Worm (Caenorhabditis elegans) whole organism, L4 larva: ENCODE results near the gene Y26G10.5.
A peak's percentile ranks its signal among the peaks of the same experiment; 100 is the strongest.

Source experiments
- F10B5.3 ChIP-seq: sonication (generic microtip); optimal IDR thresholded peaks from 2 replicates; lab custom pipeline; 2016; ENCODE audit warnings: mild to moderate bottlenecking, missing genetic modification characterization, missing compliant biosample characterization
- F44E2.7 ChIP-seq: fragments of 200-800 bp; sonication (Bioruptor generic); IDR thresholded peaks from 2 replicates; pipeline ENCODE4 v2.1.2; 2022; ENCODE audit warnings: missing genetic modification characterization, missing compliant biosample characterization
- T26A8.4 ChIP-seq: fragments of 200-800 bp; sonication (Bioruptor generic); IDR thresholded peaks from 2 replicates; pipeline ENCODE4 v1.3.6; 2022; ENCODE audit warnings: missing genetic modification characterization, missing compliant biosample characterization
- Y5F2A.4 ChIP-seq: fragments of 200-800 bp; sonication (Bioruptor generic); optimal IDR thresholded peaks from 2 replicates; lab custom pipeline; 2018; ENCODE audit warnings: mild to moderate bottlenecking, missing genetic modification characterization, missing compliant biosample characterization
- aha-1 ChIP-seq: fragments of 150-350 bp; peaks from one replicate; lab custom pipeline; 2014; ENCODE audit warnings: missing biosample characterization, missing genetic modification characterization
- aly-2 ChIP-seq: sonication (generic microtip); optimal IDR thresholded peaks from 2 replicates; lab custom pipeline; 2018; ENCODE audit warnings: missing biosample characterization, missing genetic modification characterization
- attf-4 ChIP-seq: sonication (generic microtip); optimal IDR thresholded peaks from 3 replicates; lab custom pipeline; 2017; ENCODE audit warnings: missing biosample characterization, missing genetic modification characterization
- ceh-20 ChIP-seq: fragments of 200-800 bp; sonication (Bioruptor generic); IDR thresholded peaks from 2 replicates; pipeline ENCODE4 v1.3.6; 2022; ENCODE audit warnings: missing genetic modification reagents, missing genetic modification characterization, missing compliant biosample characterization
- ceh-28 ChIP-seq: fragments of 150-350 bp; optimal IDR thresholded peaks from 2 replicates; lab custom pipeline; 2014; ENCODE audit warnings: missing biosample characterization, missing genetic modification reagents, missing genetic modification characterization
- ceh-82 ChIP-seq: sonication (generic microtip); optimal IDR thresholded peaks from 2 replicates; lab custom pipeline; 2017; ENCODE audit warnings: missing biosample characterization, missing genetic modification characterization
- cey-2 ChIP-seq: sonication (generic microtip); optimal IDR thresholded peaks from 3 replicates; lab custom pipeline; 2017; ENCODE audit warnings: missing genetic modification characterization, mild to moderate bottlenecking, missing compliant biosample characterization, antibody characterized with exemption, borderline replicate concordance; ENCODE audit not compliant: insufficient read depth
- daf-16 ChIP-seq, 3 experiments: sonication (generic microtip); optimal IDR thresholded peaks; 2 replicates each; lab custom pipeline; 2016 to 2017; ENCODE audit warnings: missing genetic modification characterization in 3 of 3, missing genetic modification reagents in 3 of 3, mild to moderate bottlenecking in 2 of 3, missing compliant biosample characterization in 2 of 3, missing biosample characterization in 1 of 3, moderate library complexity in 1 of 3
- dmd-6 ChIP-seq: fragments of 200-800 bp; sonication (Bioruptor generic); IDR thresholded peaks from 2 replicates; pipeline ENCODE4 v1.3.6; 2022; ENCODE audit warnings: missing genetic modification reagents, missing genetic modification characterization, missing compliant biosample characterization
- dve-1 ChIP-seq: sonication (generic microtip); optimal IDR thresholded peaks from 2 replicates; lab custom pipeline; 2017; ENCODE audit warnings: antibody characterized with exemption, mild to moderate bottlenecking, missing genetic modification characterization, missing compliant biosample characterization; ENCODE audit not compliant: insufficient read depth
- fkh-10 ChIP-seq: fragments of 150-350 bp; optimal IDR thresholded peaks from 2 replicates; lab custom pipeline; 2014; ENCODE audit warnings: missing biosample characterization, missing genetic modification reagents, missing genetic modification characterization
- hif-1 ChIP-seq, 2 experiments: sonication (generic microtip); optimal IDR thresholded peaks; 2 replicates each; lab custom pipeline; 2016 to 2017; ENCODE audit warnings: missing compliant biosample characterization in 2 of 2, missing genetic modification characterization in 2 of 2, missing genetic modification reagents in 2 of 2, missing genotype in 2 of 2, mild to moderate bottlenecking in 1 of 2
- hlh-30 ChIP-seq: sonication (generic microtip); optimal IDR thresholded peaks from 2 replicates; lab custom pipeline; 2017; ENCODE audit warnings: antibody characterized with exemption, mild to moderate bottlenecking, missing genetic modification characterization, missing compliant biosample characterization; ENCODE audit not compliant: insufficient read depth
- jun-1 ChIP-seq: fragments of 150-350 bp; optimal IDR thresholded peaks from 2 replicates; lab custom pipeline; 2014; ENCODE audit warnings: missing biosample characterization, missing genetic modification reagents, missing genetic modification characterization
- lim-7 ChIP-seq: fragments of 200-800 bp; sonication (Bioruptor generic); IDR thresholded peaks from 2 replicates; pipeline ENCODE4 v1.3.6; 2022; ENCODE audit warnings: missing genetic modification characterization, missing compliant biosample characterization
- lin-1 ChIP-seq: fragments of 200-800 bp; sonication (Bioruptor generic); IDR thresholded peaks from 2 replicates; pipeline ENCODE4 v1.3.6; 2022; ENCODE audit warnings: missing genetic modification reagents, missing genetic modification characterization, missing compliant biosample characterization
- lin-13 ChIP-seq: fragments of 150-350 bp; optimal IDR thresholded peaks from 2 replicates; lab custom pipeline; 2014; ENCODE audit warnings: missing biosample characterization, missing genetic modification reagents, missing genetic modification characterization
- lin-29 ChIP-seq: fragments of 200-800 bp; sonication (Bioruptor generic); IDR thresholded peaks from 2 replicates; pipeline ENCODE4 v1.3.6; 2022; ENCODE audit warnings: missing genetic modification reagents, missing genetic modification characterization, missing compliant biosample characterization
- lin-39 ChIP-seq: fragments of 150-350 bp; optimal IDR thresholded peaks from 2 replicates; lab custom pipeline; 2014; ENCODE audit warnings: missing biosample characterization, missing genetic modification reagents, missing genetic modification characterization
- lsy-2 ChIP-seq, 2 experiments: fragments of 150-350 bp in 1 of 2; sonication (generic microtip) in 1 of 2; optimal IDR thresholded peaks; 2 replicates each; lab custom pipeline; 2014 to 2017; ENCODE audit warnings: missing biosample characterization in 2 of 2, missing genetic modification characterization in 2 of 2
- mdl-1 ChIP-seq, 2 experiments: fragments of 150-350 bp in 1 of 2; sonication (generic microtip) in 1 of 2; optimal IDR thresholded peaks; 2 replicates each; lab custom pipeline; 2014 to 2017; ENCODE audit warnings: missing biosample characterization in 2 of 2, missing genetic modification characterization in 2 of 2
- mdt-29 ChIP-seq: fragments of 200-800 bp; sonication (Bioruptor generic); IDR thresholded peaks from 2 replicates; pipeline ENCODE4 v1.3.6; 2022; ENCODE audit warnings: missing genetic modification reagents, missing genetic modification characterization, missing compliant biosample characterization
- mep-1 ChIP-seq: fragments of 150-350 bp; sonication (generic microtip); optimal IDR thresholded peaks from 3 replicates; lab custom pipeline; 2014; ENCODE audit warnings: missing biosample characterization, missing genetic modification characterization
- mxl-2 ChIP-seq: fragments of 200-800 bp; sonication (Bioruptor generic); conservative IDR thresholded peaks from 2 replicates; pipeline ENCODE4 v1.3.6; 2022; ENCODE audit warnings: missing genetic modification reagents, missing genetic modification characterization, missing compliant biosample characterization
- mxl-3 ChIP-seq: fragments of 200-800 bp; sonication (Bioruptor generic); optimal IDR thresholded peaks from 2 replicates; lab custom pipeline; 2018; ENCODE audit warnings: mild to moderate bottlenecking, missing genetic modification characterization, missing compliant biosample characterization
- nhr-10 ChIP-seq: fragments of 150-350 bp; optimal IDR thresholded peaks from 2 replicates; lab custom pipeline; 2014; ENCODE audit warnings: missing biosample characterization, missing genetic modification characterization
- nhr-102 ChIP-seq: sonication (generic microtip); optimal IDR thresholded peaks from 2 replicates; lab custom pipeline; 2016; ENCODE audit warnings: mild to moderate bottlenecking, missing genetic modification characterization, moderate library complexity, missing compliant biosample characterization
- nhr-28 ChIP-seq: fragments of 150-350 bp; optimal IDR thresholded peaks from 2 replicates; lab custom pipeline; 2014; ENCODE audit warnings: missing biosample characterization, missing genetic modification characterization
- nhr-41 ChIP-seq: fragments of 200-800 bp; sonication (Bioruptor generic); IDR thresholded peaks from 2 replicates; pipeline ENCODE4 v1.3.6; 2022; ENCODE audit warnings: missing genetic modification reagents, missing genetic modification characterization, missing compliant biosample characterization
- nhr-42 ChIP-seq: fragments of 200-800 bp; sonication (Bioruptor generic); IDR thresholded peaks from 2 replicates; pipeline ENCODE4 v1.3.6; 2022; ENCODE audit warnings: missing genetic modification characterization, missing compliant biosample characterization
- nhr-48 ChIP-seq: sonication (generic microtip); optimal IDR thresholded peaks from 2 replicates; lab custom pipeline; 2016; ENCODE audit warnings: mild to moderate bottlenecking, missing genetic modification characterization, missing compliant biosample characterization
- nhr-6 ChIP-seq: fragments of 150-350 bp; optimal IDR thresholded peaks from 2 replicates; lab custom pipeline; 2014; ENCODE audit warnings: missing biosample characterization, missing genetic modification characterization
- nhr-77 ChIP-seq: fragments of 150-350 bp; optimal IDR thresholded peaks from 2 replicates; lab custom pipeline; 2014; ENCODE audit warnings: missing biosample characterization, missing genetic modification characterization
- php-3 ChIP-seq: fragments of 200-800 bp; sonication (Bioruptor generic); IDR thresholded peaks from 2 replicates; pipeline ENCODE4 v1.3.6; 2022; ENCODE audit warnings: missing genetic modification reagents, missing genetic modification characterization, missing compliant biosample characterization
- pqm-1 ChIP-seq: sonication (generic microtip); optimal IDR thresholded peaks from 2 replicates; lab custom pipeline; 2017; ENCODE audit warnings: missing biosample characterization, missing genetic modification characterization
- sdz-12 ChIP-seq: fragments of 200-800 bp; sonication (Bioruptor generic); optimal IDR thresholded peaks from 2 replicates; lab custom pipeline; 2018; ENCODE audit warnings: mild to moderate bottlenecking, missing genetic modification characterization, missing compliant biosample characterization
- set-16 ChIP-seq: fragments of 200-800 bp; sonication (Bioruptor generic); IDR thresholded peaks from 2 replicates; pipeline ENCODE4 v1.3.6; 2022; ENCODE audit warnings: missing genetic modification reagents, missing genetic modification characterization, missing compliant biosample characterization
- snpc-4 ChIP-seq: fragments of 150-350 bp; optimal IDR thresholded peaks from 2 replicates; lab custom pipeline; 2014; ENCODE audit warnings: missing biosample characterization, missing genetic modification characterization
- tra-1 ChIP-seq: fragments of 200-800 bp; sonication (Bioruptor generic); IDR thresholded peaks from 2 replicates; pipeline ENCODE4 v1.3.6; 2022; ENCODE audit warnings: missing genetic modification reagents, missing genetic modification characterization, missing compliant biosample characterization
- zfp-2 ChIP-seq: sonication (generic microtip); optimal IDR thresholded peaks from 2 replicates; lab custom pipeline; 2016; ENCODE audit warnings: mild to moderate bottlenecking, missing genetic modification characterization, missing compliant biosample characterization
- zfp-3 ChIP-seq: fragments of 200-800 bp; sonication (Bioruptor generic); conservative IDR thresholded peaks from 2 replicates; pipeline ENCODE4 v1.3.6; 2022; ENCODE audit warnings: missing genetic modification reagents, missing genetic modification characterization, missing compliant biosample characterization
- ztf-7 ChIP-seq: fragments of 150-350 bp; optimal IDR thresholded peaks from 2 replicates; lab custom pipeline; 2014; ENCODE audit warnings: missing biosample characterization, missing genetic modification characterization

The Y26G10.5 gene

ce11 chrV:17662260-17662659 is 38.4 kb downstream of the Y26G10.5 start (continued):
- TF ChIP-seq lsy-2 (tag; optimal IDR thresholded peaks at IDR 0.05; lab: Kevin White, UChicago) (no peak), nhr-28 (tag; lab: Kevin White, UChicago) (peak; percentile 58), mdt-29 (GFP tag; lab: Robert Waterston, UW) (no peak), Y5F2A.4 (GFP tag; lab: Kevin White, UChicago) (no peak), cey-2 (tag; lab: Kevin White, UChicago) (no peak)
- TF ChIP-seq, all 104 proteins: peak for 8

ce11 chrV:17660003-17660402 is 40.6 kb downstream of the Y26G10.5 start, which contains the start of gene dgat-2:
Gene dgat-2 (plus strand): TSS chrV:17660303.
- no peak for TF ChIP-seq nhr-6
- TF ChIP-seq mxl-3 = no peak
- peak; percentile 19 for TF ChIP-seq aha-1 (tag; lab: Kevin White, UChicago)
- peak; percentile 66 for TF ChIP-seq set-16 (GFP tag; lab: Robert Waterston, UW)

ce11 chrV:17659228-17659627 is 41.4 kb downstream of the Y26G10.5 start, which contains the start of gene fbxa-108:
Gene fbxa-108 (minus strand): TSS chrV:17659385.
- TF ChIP-seq cey-2 (tag; lab: Kevin White, UChicago) = peak; percentile 40
- TF ChIP-seq dmd-6 = peak; percentile 97
- no peak for TF ChIP-seq attf-4 (tag; lab: Kevin White, UChicago)
- TF ChIP-seq nhr-6 = peak; percentile 66
- TF ChIP-seq hif-1 (tag; optimal IDR thresholded peaks at IDR 0.05; lab: Kevin White, UChicago) = peak; percentile 7 to 45
- TF ChIP-seq ceh-82 (tag; lab: Kevin White, UChicago) = no peak
- no peak for TF ChIP-seq lin-29 (GFP tag; lab: Robert Waterston, UW)
- peak; percentile 87 for TF ChIP-seq mxl-2
- no peak for TF ChIP-seq lin-39 (tag; lab: Kevin White, UChicago)
- peak; percentile 56 for TF ChIP-seq mep-1 (tag; lab: Kevin White, UChicago)
- TF ChIP-seq ceh-28 = no peak
- no peak for TF ChIP-seq F10B5.3 (tag; lab: Kevin White, UChicago)
- peak; percentile 91 for TF ChIP-seq nhr-48 (tag; lab: Kevin White, UChicago)
- TF ChIP-seq aha-1 (tag; lab: Kevin White, UChicago) = peak; percentile 94
- no peak for TF ChIP-seq nhr-41 (GFP tag; lab: Robert Waterston, UW)
- peak; percentile 75 for TF ChIP-seq lin-1 (GFP tag; lab: Robert Waterston, UW)
- TF ChIP-seq jun-1 (tag; lab: Kevin White, UChicago) = peak; percentile 47
- peak; percentile 78 for TF ChIP-seq nhr-102 (tag; lab: Kevin White, UChicago)
- TF ChIP-seq lsy-2 (tag; optimal IDR thresholded peaks at IDR 0.05; lab: Kevin White, UChicago) = peak in 1 of 2 experiments; percentile 44
- peak; percentile 48 for TF ChIP-seq nhr-10 (tag; lab: Kevin White, UChicago)
- TF ChIP-seq set-16 (GFP tag; lab: Robert Waterston, UW) = no peak
- no peak for TF ChIP-seq sdz-12 (GFP tag; lab: Kevin White, UChicago)
- peak; percentile 85 for TF ChIP-seq php-3
- no peak for TF ChIP-seq F44E2.7
- TF ChIP-seq pqm-1 (tag; lab: Kevin White, UChicago) = peak; percentile 97
- TF ChIP-seq zfp-3 (GFP tag; lab: Robert Waterston, UW) = no peak
- TF ChIP-seq lim-7 = no peak
- no peak for TF ChIP-seq snpc-4 (tag; lab: Kevin White, UChicago)
- TF ChIP-seq aly-2 (tag; lab: Kevin White, UChicago) = no peak
- peak; percentile 46 for TF ChIP-seq hlh-30 (tag; lab: Kevin White, UChicago)
- no peak for TF ChIP-seq T26A8.4 (GFP tag; lab: Robert Waterston, UW)
- TF ChIP-seq mdl-1 (tag; optimal IDR thresholded peaks at IDR 0.05; lab: Kevin White, UChicago) = peak in 1 of 2 experiments; percentile 32
- TF ChIP-seq ztf-7 = no peak
- TF ChIP-seq nhr-28 (tag; lab: Kevin White, UChicago) = peak; percentile 94
- TF ChIP-seq nhr-42 = no peak
- TF ChIP-seq lin-13 (GFP tag; lab: Kevin White, UChicago) = peak; percentile 16
- TF ChIP-seq daf-16 (GFP tag; optimal IDR thresholded peaks at IDR 0.05; lab: Kevin White, UChicago) = peak in 1 of 2 experiments; percentile 64
- TF ChIP-seq daf-16 (tag; optimal IDR thresholded peaks at IDR 0.05; lab: Kevin White, UChicago) = peak; percentile 96
- TF ChIP-seq fkh-10 (GFP tag; lab: Kevin White, UChicago) = no peak
- TF ChIP-seq dve-1 = peak; percentile 93
- peak; percentile 90 for TF ChIP-seq nhr-77 (tag; lab: Kevin White, UChicago)
- TF ChIP-seq ceh-20 (GFP tag; lab: Robert Waterston, UW) = no peak
- peak; percentile 64; the same call in 1 of the 2 replicates for TF ChIP-seq tra-1 (GFP tag; lab: Robert Waterston, UW)
- TF ChIP-seq mxl-3 = peak; percentile 21
- TF ChIP-seq zfp-2 (tag; lab: Kevin White, UChicago) = no peak
